Fruit fly (Drosophila melanogaster) whole organism, embryonic: ENCODE results near the gene CG34244.
A peak's percentile ranks its signal among the peaks of the same experiment; 100 is the strongest.

Experiments used
- Adf1 ChIP-seq: fragments of 200-800 bp; sonication (Bioruptor generic); IDR thresholded peaks from 2 replicates; pipeline ENCODE4 v1.3.6; 2022; ENCODE audit warnings: missing biosample characterization, missing genetic modification characterization
- Antp ChIP-seq: fragments of 200-800 bp; sonication (Bioruptor generic); optimal IDR thresholded peaks from 3 replicates; lab custom pipeline; 2016; ENCODE audit warnings: missing biosample characterization, missing genetic modification characterization
- Blimp-1 ChIP-seq: fragments of 200-800 bp; sonication (Bioruptor generic); optimal IDR thresholded peaks from 3 replicates; lab custom pipeline; 2018; ENCODE audit warnings: missing biosample characterization, missing genetic modification characterization, mild to moderate bottlenecking, moderate library complexity, missing genetic modification reagents
- CG1024 ChIP-seq: fragments of 200-800 bp; sonication (Bioruptor generic); IDR thresholded peaks from 2 replicates; pipeline ENCODE4 v1.3.6; 2022; ENCODE audit warnings: missing biosample characterization, missing genetic modification characterization
- CG10267 ChIP-seq: fragments of 200-800 bp; sonication (Bioruptor generic); optimal IDR thresholded peaks from 2 replicates; lab custom pipeline; 2018; ENCODE audit warnings: missing biosample characterization, mild to moderate bottlenecking, missing genetic modification characterization, moderate library complexity
- CG10543 ChIP-seq: fragments of 200-800 bp; sonication (Bioruptor generic); optimal IDR thresholded peaks from 3 replicates; lab custom pipeline; 2017; ENCODE audit warnings: missing biosample characterization, mild to moderate bottlenecking, missing genetic modification characterization, moderate library complexity
- CG11093 ChIP-seq: fragments of 200-800 bp; sonication (Bioruptor generic); IDR thresholded peaks from 3 replicates; pipeline ENCODE4 v1.3.6; 2022; ENCODE audit warnings: missing biosample characterization, missing genetic modification characterization
- CG11456 ChIP-seq: fragments of 200-800 bp; sonication (Bioruptor generic); IDR thresholded peaks from 3 replicates; pipeline ENCODE4 v1.3.6; 2022; ENCODE audit warnings: missing biosample characterization, missing genetic modification characterization
- CG12155 ChIP-seq: fragments of 200-800 bp; sonication (Bioruptor generic); optimal IDR thresholded peaks from 3 replicates; lab custom pipeline; 2016; ENCODE audit warnings: missing biosample characterization, missing genetic modification characterization
- CG12942 ChIP-seq: fragments of 200-800 bp; sonication (Bioruptor generic); optimal IDR thresholded peaks from 3 replicates; lab custom pipeline; 2016; ENCODE audit warnings: missing biosample characterization, missing genetic modification characterization
- CG13624 ChIP-seq: fragments of 200-800 bp; sonication (Bioruptor generic); optimal IDR thresholded peaks from 2 replicates; lab custom pipeline; 2016; ENCODE audit warnings: missing biosample characterization, missing genetic modification characterization
- CG14014 ChIP-seq: fragments of 200-800 bp; sonication (Bioruptor generic); IDR thresholded peaks from 2 replicates; pipeline ENCODE4 v1.3.6; 2022; ENCODE audit warnings: missing biosample characterization, missing genetic modification characterization
- CG14050 ChIP-seq: fragments of 200-800 bp; sonication (Bioruptor generic); IDR thresholded peaks from 3 replicates; pipeline ENCODE4 v1.3.6; 2022; ENCODE audit warnings: missing biosample characterization, missing genetic modification characterization
- CG17328 ChIP-seq: fragments of 200-800 bp; sonication (Bioruptor generic); IDR thresholded peaks from 2 replicates; pipeline ENCODE4 v1.3.6; 2022; ENCODE audit warnings: missing biosample characterization, missing genetic modification characterization
- CG17359 ChIP-seq: fragments of 200-800 bp; sonication (Bioruptor generic); optimal IDR thresholded peaks from 3 replicates; lab custom pipeline; 2018; ENCODE audit warnings: missing biosample characterization, mild to moderate bottlenecking, missing genetic modification characterization, moderate library complexity
- CG17829 ChIP-seq: fragments of 200-800 bp; optimal IDR thresholded peaks from 2 replicates; lab custom pipeline; 2019; ENCODE audit warnings: missing biosample characterization, mild to moderate bottlenecking, missing genetic modification characterization, moderate library complexity
- CG33213 ChIP-seq: fragments of 200-800 bp; sonication (Bioruptor generic); optimal IDR thresholded peaks from 3 replicates; lab custom pipeline; 2016; ENCODE audit warnings: missing biosample characterization, missing genetic modification characterization
- CG42726 ChIP-seq: fragments of 200-800 bp; sonication (Bioruptor generic); IDR thresholded peaks from 2 replicates; pipeline ENCODE4 v1.3.6; 2022; ENCODE audit warnings: missing biosample characterization, missing genetic modification characterization; ENCODE audit not compliant: partially characterized antibody
- CG43689 ChIP-seq: fragments of 200-800 bp; sonication (Bioruptor generic); IDR thresholded peaks from 2 replicates; pipeline ENCODE4 v1.3.6; 2022; ENCODE audit warnings: missing biosample characterization, missing genetic modification characterization
- CG4424 ChIP-seq: fragments of 200-800 bp; sonication (Bioruptor generic); optimal IDR thresholded peaks from 3 replicates; lab custom pipeline; 2016; ENCODE audit warnings: missing biosample characterization, missing genetic modification characterization
- CG6654 ChIP-seq: fragments of 200-800 bp; sonication (Bioruptor generic); optimal IDR thresholded peaks from 2 replicates; lab custom pipeline; 2017; ENCODE audit warnings: missing biosample characterization, mild to moderate bottlenecking, missing genetic modification characterization
- CG7271 ChIP-seq: fragments of 200-800 bp; sonication (Bioruptor generic); optimal IDR thresholded peaks from 2 replicates; lab custom pipeline; 2018; ENCODE audit warnings: missing biosample characterization, mild to moderate bottlenecking, missing genetic modification characterization, moderate library complexity
- CG7963 ChIP-seq: fragments of 200-800 bp; sonication (Bioruptor generic); IDR thresholded peaks from 3 replicates; pipeline ENCODE4 v1.3.6; 2022; ENCODE audit warnings: missing biosample characterization, missing genetic modification characterization; ENCODE audit not compliant: partially characterized antibody
- CG9437 ChIP-seq: fragments of 200-800 bp; sonication (Bioruptor generic); optimal IDR thresholded peaks from 2 replicates; lab custom pipeline; 2018; ENCODE audit warnings: missing biosample characterization, mild to moderate bottlenecking, missing genetic modification characterization
- CoRest ChIP-seq: fragments of 200-800 bp; sonication (Bioruptor generic); optimal IDR thresholded peaks from 3 replicates; lab custom pipeline; 2018; ENCODE audit warnings: missing biosample characterization, mild to moderate bottlenecking, missing genetic modification characterization, moderate library complexity
- GATAe ChIP-seq: fragments of 200-800 bp; sonication (Bioruptor generic); conservative IDR thresholded peaks from 2 replicates; pipeline ENCODE4 v1.3.6; 2022; ENCODE audit warnings: missing biosample characterization, missing genetic modification characterization
- HmgD ChIP-seq: fragments of 200-800 bp; sonication (Bioruptor generic); optimal IDR thresholded peaks from 3 replicates; lab custom pipeline; 2016; ENCODE audit warnings: missing biosample characterization, missing genetic modification characterization
- Hr39 ChIP-seq: fragments of >200 bp; optimal IDR thresholded peaks from 2 replicates; lab custom pipeline; 2017
- Jarid2 ChIP-seq: fragments of 200-800 bp; sonication (Bioruptor generic); optimal IDR thresholded peaks from 3 replicates; lab custom pipeline; 2017; ENCODE audit warnings: mild to moderate bottlenecking, missing biosample characterization, missing genetic modification reagents, missing genetic modification characterization
- MESR4 ChIP-seq: fragments of 200-800 bp; sonication (Bioruptor generic); optimal IDR thresholded peaks from 2 replicates; lab custom pipeline; 2018; ENCODE audit warnings: missing biosample characterization, mild to moderate bottlenecking, missing genetic modification characterization, moderate library complexity
- Poxn ChIP-seq: fragments of 200-800 bp; sonication (Bioruptor generic); IDR thresholded peaks from 2 replicates; pipeline ENCODE4 v1.3.6; 2022; ENCODE audit warnings: missing biosample characterization, missing genetic modification characterization
- Rfx ChIP-seq: fragments of 200-800 bp; sonication (Bioruptor generic); IDR thresholded peaks from 2 replicates; pipeline ENCODE4 v1.3.6; 2022; ENCODE audit warnings: missing biosample characterization, missing genetic modification characterization
- Sox102F ChIP-seq: fragments of 200-800 bp; sonication (Bioruptor generic); optimal IDR thresholded peaks from 2 replicates; lab custom pipeline; 2018; ENCODE audit warnings: missing biosample characterization, mild to moderate bottlenecking, missing genetic modification characterization, moderate library complexity
- Vsx1 ChIP-seq: fragments of 200-800 bp; sonication (Bioruptor generic); optimal IDR thresholded peaks from 2 replicates; lab custom pipeline; 2017; ENCODE audit warnings: missing biosample characterization, mild to moderate bottlenecking, missing genetic modification characterization, missing genetic modification reagents
- az2 ChIP-seq: fragments of 200-800 bp; sonication (Bioruptor generic); optimal IDR thresholded peaks from 3 replicates; lab custom pipeline; 2016; ENCODE audit warnings: missing biosample characterization, missing genetic modification characterization
- btn ChIP-seq: fragments of 200-800 bp; sonication (Bioruptor generic); optimal IDR thresholded peaks from 2 replicates; lab custom pipeline; 2016; ENCODE audit warnings: missing biosample characterization, missing genetic modification characterization
- chm ChIP-seq: fragments of 200-800 bp; sonication (Bioruptor generic); IDR thresholded peaks from 2 replicates; pipeline ENCODE4 v1.3.6; 2022; ENCODE audit warnings: missing biosample characterization, missing genetic modification characterization
- dmrt11E ChIP-seq: fragments of 200-800 bp; sonication (Bioruptor generic); optimal IDR thresholded peaks from 3 replicates; lab custom pipeline; 2018; ENCODE audit warnings: missing biosample characterization, mild to moderate bottlenecking, missing genetic modification characterization, moderate library complexity
- dysf ChIP-seq: fragments of 200-800 bp; sonication (Bioruptor generic); IDR thresholded peaks from 3 replicates; pipeline ENCODE4 v1.3.6; 2022; ENCODE audit warnings: missing biosample characterization, missing genetic modification characterization
- en ChIP-seq: fragments of 200-800 bp; sonication (Bioruptor generic); optimal IDR thresholded peaks from 2 replicates; lab custom pipeline; 2016; ENCODE audit warnings: missing biosample characterization, missing genetic modification characterization
- fd3F ChIP-seq: fragments of 200-800 bp; sonication (Bioruptor generic); optimal IDR thresholded peaks from 2 replicates; lab custom pipeline; 2018; ENCODE audit warnings: missing biosample characterization, mild to moderate bottlenecking, missing genetic modification characterization, moderate library complexity
- fu2 ChIP-seq: fragments of 200-800 bp; sonication (Bioruptor generic); optimal IDR thresholded peaks from 2 replicates; lab custom pipeline; 2016; ENCODE audit warnings: missing biosample characterization, missing genetic modification characterization
- lbe ChIP-seq: fragments of 200-800 bp; sonication (Bioruptor generic); optimal IDR thresholded peaks from 2 replicates; lab custom pipeline; 2016; ENCODE audit warnings: missing biosample characterization, mild to moderate bottlenecking, missing genetic modification characterization
- lilli ChIP-seq: fragments of 200-800 bp; sonication (Bioruptor generic); optimal IDR thresholded peaks from 3 replicates; lab custom pipeline; 2016; ENCODE audit warnings: missing biosample characterization, missing genetic modification characterization
- mirr ChIP-seq: fragments of 200-800 bp; sonication (Bioruptor generic); optimal IDR thresholded peaks from 3 replicates; lab custom pipeline; 2018; ENCODE audit warnings: missing biosample characterization, mild to moderate bottlenecking, missing genetic modification characterization
- nerfin-1 ChIP-seq: fragments of 200-800 bp; sonication (Bioruptor generic); optimal IDR thresholded peaks from 3 replicates; lab custom pipeline; 2019; ENCODE audit warnings: missing biosample characterization, mild to moderate bottlenecking, missing genetic modification characterization, moderate library complexity
- sd ChIP-seq: fragments of 200-800 bp; sonication (Bioruptor generic); optimal IDR thresholded peaks from 3 replicates; lab custom pipeline; 2018; ENCODE audit warnings: missing biosample characterization, mild to moderate bottlenecking, missing genetic modification characterization, moderate library complexity
- tll ChIP-seq, 2 experiments: fragments of 200-800 bp in 1 of 2; fragments of >200 bp in 1 of 2; sonication (Bioruptor generic) in 1 of 2; optimal IDR thresholded peaks; 2 replicates each; lab custom pipeline; 2017 to 2019; ENCODE audit warnings: missing biosample characterization in 2 of 2, missing genetic modification characterization in 2 of 2, mild to moderate bottlenecking in 1 of 2, moderate library complexity in 1 of 2
- twi ChIP-seq: fragments of 200-800 bp; optimal IDR thresholded peaks from 2 replicates; lab custom pipeline; 2019; ENCODE audit warnings: missing biosample characterization, mild to moderate bottlenecking, missing genetic modification characterization, moderate library complexity

The CG34244 gene

dm6 chr3L:14274088-14275058, 38.6 kb upstream of the CG34244 start, which contains the start of gene fz (continued):
- TF ChIP-seq Sox102F (GFP tag; lab: Kevin White, UChicago) = peak; percentile 13
- TF ChIP-seq CG17328 = peak; percentile 40; the same call in 1 of the 2 replicates
- peak; percentile 10 for TF ChIP-seq twi (tag; lab: Kevin White, UChicago)
- no peak for TF ChIP-seq Antp (GFP tag; lab: Kevin White, UChicago)
- TF ChIP-seq CG13624 (GFP tag; lab: Kevin White, UChicago) = no peak
- TF ChIP-seq chm (GFP tag; lab: Robert Waterston, UW) = peak; percentile 88
- no peak for TF ChIP-seq az2 (GFP tag; lab: Kevin White, UChicago)
- TF ChIP-seq CG6654 (GFP tag; lab: Kevin White, UChicago) = no peak
- TF ChIP-seq Vsx1 (GFP tag; lab: Kevin White, UChicago) = no peak
- no peak for TF ChIP-seq dysf (GFP tag; lab: Robert Waterston, UW)
- TF ChIP-seq CG17829 (tag; lab: Kevin White, UChicago) = no peak
- no peak for TF ChIP-seq CG11093 (GFP tag; lab: Robert Waterston, UW)
- no peak for TF ChIP-seq CG17359 (tag; lab: Kevin White, UChicago)
- no peak for TF ChIP-seq lilli (GFP tag; lab: Kevin White, UChicago)
- no peak for TF ChIP-seq CG1024 (GFP tag; lab: Robert Waterston, UW)
- TF ChIP-seq CG10267 (tag; lab: Kevin White, UChicago) = peak; percentile 9
- TF ChIP-seq CG12942 (GFP tag; lab: Kevin White, UChicago) = no peak
- TF ChIP-seq Jarid2 (GFP tag; lab: Kevin White, UChicago) = peak; percentile 99
- no peak for TF ChIP-seq btn
- TF ChIP-seq MESR4 (GFP tag; lab: Kevin White, UChicago) = no peak
- TF ChIP-seq dmrt11E = peak; percentile 48
- TF ChIP-seq CG33213 (GFP tag; lab: Kevin White, UChicago) = no peak
- no peak for TF ChIP-seq Adf1
- peak; percentile 14 for TF ChIP-seq nerfin-1 (tag; lab: Kevin White, UChicago)
- peak; percentile 86 for TF ChIP-seq CG7271 (tag; lab: Kevin White, UChicago)
- TF ChIP-seq Rfx (GFP tag; lab: Robert Waterston, UW) = peak; percentile 53; the same call in 1 of the 2 replicates
- peak; percentile 72 for TF ChIP-seq CG9437 (GFP tag; lab: Kevin White, UChicago)
- TF ChIP-seq Blimp-1 (GFP tag; lab: Kevin White, UChicago) = peak; percentile 17
- no peak for TF ChIP-seq CG12155 (GFP tag; lab: Kevin White, UChicago)
- no peak for TF ChIP-seq HmgD (GFP tag; lab: Kevin White, UChicago)
- TF ChIP-seq tll (GFP tag; optimal IDR thresholded peaks at IDR 0.05; lab: Kevin White, UChicago) = peak in 1 of 2 experiments; percentile 32
- peak; percentile 6; the same call in 1 of the 2 replicates for TF ChIP-seq CG14014 (GFP tag; lab: Robert Waterston, UW)
- TF ChIP-seq Poxn (GFP tag; lab: Robert Waterston, UW) = no peak
- TF ChIP-seq fu2 (GFP tag; lab: Kevin White, UChicago) = no peak
- TF ChIP-seq Hr39 = no peak
- TF ChIP-seq CG4424 (GFP tag; lab: Kevin White, UChicago) = no peak
- no peak for TF ChIP-seq CG10543 (GFP tag; lab: Kevin White, UChicago)
- no peak for TF ChIP-seq lbe (GFP tag; lab: Kevin White, UChicago)
- peak; percentile 74 for TF ChIP-seq CG42726 (GFP tag; lab: Robert Waterston, UW)
- no peak for TF ChIP-seq sd
- peak; percentile 35 for TF ChIP-seq CoRest (tag; lab: Kevin White, UChicago)
- no peak for TF ChIP-seq GATAe (GFP tag; lab: Robert Waterston, UW)
- TF ChIP-seq CG43689 = no peak
- TF ChIP-seq CG7963 = peak; percentile 50; the same call in 1 of the 3 replicates
- TF ChIP-seq fd3F (GFP tag; lab: Kevin White, UChicago) = no peak
- no peak for TF ChIP-seq mirr (GFP tag; lab: Kevin White, UChicago)
- TF ChIP-seq CG11456 (GFP tag; lab: Robert Waterston, UW) = no peak
- no peak for TF ChIP-seq en (GFP tag; lab: Kevin White, UChicago)
- TF ChIP-seq CG14050 (GFP tag; lab: Robert Waterston, UW) = no peak
